Worm (Caenorhabditis elegans): ENCODE data around the gene irld-62.

DNA sequence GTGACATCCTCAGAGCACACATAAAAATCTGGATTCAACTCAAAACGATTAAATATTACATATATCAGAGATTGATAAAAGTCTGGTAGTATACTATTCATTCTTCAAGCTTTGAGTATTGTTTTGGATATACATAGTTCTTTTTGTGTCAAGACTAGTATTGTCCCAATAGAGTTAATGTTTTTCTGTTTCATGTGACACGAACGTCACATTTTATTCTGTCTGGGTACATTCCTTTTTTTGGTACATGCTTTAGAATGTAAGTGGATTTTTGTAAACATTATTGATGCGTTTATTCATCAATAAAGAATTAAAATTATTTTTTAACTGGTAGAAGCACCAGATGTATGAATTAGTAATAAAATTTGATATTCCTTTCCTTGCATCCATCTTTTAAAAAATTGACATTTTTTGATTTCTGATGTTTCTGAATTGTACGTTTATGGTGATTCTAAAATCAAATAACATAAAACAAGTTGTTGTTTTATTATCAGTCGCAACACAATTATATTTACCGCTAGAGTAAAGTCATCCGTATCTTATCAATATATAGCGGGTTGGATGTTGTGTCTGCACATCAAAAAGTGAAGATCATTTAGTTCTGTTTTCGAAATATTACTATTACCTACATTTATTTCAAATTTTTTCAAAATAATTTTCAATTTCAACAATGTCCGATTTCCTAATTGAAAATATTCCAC is 5.1 kb downstream of the irld-62 start, which contains the start of the genes srt-22 and nhr-246:
- no peak for TF ChIP-seq flt-1 (GFP tag; IDR thresholded peaks at IDR 0.05)
- no peak for TF ChIP-seq klf-2 (GFP tag; conservative IDR thresholded peaks at IDR 0.05)
- TF ChIP-seq ztf-23 (GFP tag; IDR thresholded peaks at IDR 0.05): no peak
- TF ChIP-seq ref-1 (GFP tag; conservative IDR thresholded peaks at IDR 0.05): no peak
- no peak for TF ChIP-seq T22C8.4 (GFP tag; IDR thresholded peaks at IDR 0.05)
- TF ChIP-seq med-1 (GFP tag; optimal IDR thresholded peaks at IDR 0.05; ENCODE audit: insufficient read depth): no peak
- no peak for TF ChIP-seq ztf-29 (GFP tag; IDR thresholded peaks at IDR 0.05)
- TF ChIP-seq cog-1 (tag; optimal IDR thresholded peaks at IDR 0.05): no peak
